Fruit fly (Drosophila melanogaster) whole organism: ENCODE data around the gene DnaJ-H.

Source experiments
- CG8478 ChIP-seq: fragments of >200 bp; optimal IDR thresholded peaks from 2 replicates; lab custom pipeline; 2018; ENCODE audit warnings: inconsistent platforms
- Dll ChIP-seq: fragments of >200 bp; optimal IDR thresholded peaks from 2 replicates; lab custom pipeline; 2017
- EcR ChIP-seq, 2 experiments: fragments of >200 bp; optimal IDR thresholded peaks; 2 replicates each; lab custom pipeline; 2017; ENCODE audit warnings: missing biosample characterization in 2 of 2, missing genetic modification characterization in 2 of 2, missing genetic modification reagents in 2 of 2
- pan ChIP-seq: fragments of >200 bp; optimal IDR thresholded peaks from 2 replicates; lab custom pipeline; 2017
- psq ChIP-seq: fragments of >200 bp; optimal IDR thresholded peaks from 2 replicates; lab custom pipeline; 2017
- usp ChIP-seq: fragments of >200 bp; optimal IDR thresholded peaks from 2 replicates; lab custom pipeline; 2017; ENCODE audit warnings: missing biosample characterization, missing genetic modification characterization, mixed read lengths

DNA sequence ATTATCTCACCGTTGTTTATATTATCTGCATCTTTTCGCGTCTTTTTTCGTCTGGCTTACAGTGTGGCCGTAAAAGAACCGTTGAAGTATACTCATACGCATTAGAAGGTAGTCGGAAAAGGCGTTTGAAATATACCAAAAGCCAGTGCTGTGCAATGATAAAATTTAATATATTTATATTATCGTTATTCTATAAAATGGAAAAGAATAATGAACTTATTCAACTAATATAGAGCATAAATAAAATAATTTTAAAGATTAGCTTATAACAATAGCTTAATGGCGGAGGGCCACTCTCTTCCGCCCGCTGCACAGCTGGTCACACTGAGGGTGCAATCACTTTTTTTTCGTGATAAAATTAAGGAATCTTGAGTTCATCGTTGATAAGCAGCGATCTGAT, 26.0 kb upstream of the DnaJ-H start, which contains the start of the genes CG16974 and Edem2:
- no peak for TF ChIP-seq usp (GFP tag; lab: Kevin White, UChicago)
- no peak for TF ChIP-seq CG8478 (lab: Kevin White, UChicago)
- no peak for TF ChIP-seq psq (lab: Kevin White, UChicago)
- TF ChIP-seq EcR (GFP tag; optimal IDR thresholded peaks at IDR 0.05; lab: Kevin White, UChicago) = no peak
- no peak for TF ChIP-seq Dll (lab: Kevin White, UChicago)
- no peak for TF ChIP-seq pan
